Fruit fly (Drosophila melanogaster) whole organism: ENCODE results near the gene tx.

Source experiments
- CG8478 ChIP-seq: fragments of >200 bp; optimal IDR thresholded peaks from 2 replicates; lab custom pipeline; 2018; ENCODE audit warnings: inconsistent platforms
- pan ChIP-seq: fragments of >200 bp; optimal IDR thresholded peaks from 2 replicates; lab custom pipeline; 2017
- psq ChIP-seq: fragments of >200 bp; optimal IDR thresholded peaks from 2 replicates; lab custom pipeline; 2017
- usp ChIP-seq: fragments of >200 bp; optimal IDR thresholded peaks from 2 replicates; lab custom pipeline; 2017; ENCODE audit warnings: missing biosample characterization, missing genetic modification characterization, mixed read lengths

DNA sequence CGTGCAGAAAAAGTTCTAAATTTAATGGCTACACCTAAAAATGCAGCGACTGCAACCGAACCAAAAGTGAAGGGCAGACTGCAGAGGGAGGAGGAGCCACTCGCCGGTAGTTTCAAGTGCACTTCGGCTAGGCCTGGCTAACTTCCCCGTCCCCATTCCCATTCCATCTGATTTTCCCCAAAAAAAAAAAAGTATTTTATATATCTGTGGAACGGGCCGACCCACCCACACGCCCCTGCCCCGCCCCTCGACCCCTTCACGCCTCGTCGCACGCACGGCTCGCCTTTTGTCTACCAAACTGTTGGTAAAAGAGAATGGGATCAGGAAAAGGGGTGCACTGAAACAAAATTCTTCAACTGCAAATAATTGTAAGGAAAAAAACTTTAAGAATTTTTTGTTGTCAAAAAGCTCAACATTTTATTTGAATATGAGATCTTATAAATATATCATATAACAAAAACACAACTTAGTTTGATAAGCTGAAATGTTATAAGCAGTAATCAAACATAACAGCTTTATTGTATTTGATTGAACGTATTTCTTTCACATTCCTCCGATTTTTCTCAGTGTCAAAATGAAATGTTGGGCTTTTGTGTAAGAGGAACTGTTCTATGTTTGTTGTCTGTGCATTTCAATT, 3.4 kb downstream of the tx start:
- TF ChIP-seq pan (lab: Kevin White, UChicago): no peak
- no peak for TF ChIP-seq psq (lab: Kevin White, UChicago)
- TF ChIP-seq usp: no peak
- no peak for TF ChIP-seq CG8478 (lab: Kevin White, UChicago)
